Worm (Caenorhabditis elegans): ENCODE measurements around the gene zig-3.

The zig-3 gene

DNA sequence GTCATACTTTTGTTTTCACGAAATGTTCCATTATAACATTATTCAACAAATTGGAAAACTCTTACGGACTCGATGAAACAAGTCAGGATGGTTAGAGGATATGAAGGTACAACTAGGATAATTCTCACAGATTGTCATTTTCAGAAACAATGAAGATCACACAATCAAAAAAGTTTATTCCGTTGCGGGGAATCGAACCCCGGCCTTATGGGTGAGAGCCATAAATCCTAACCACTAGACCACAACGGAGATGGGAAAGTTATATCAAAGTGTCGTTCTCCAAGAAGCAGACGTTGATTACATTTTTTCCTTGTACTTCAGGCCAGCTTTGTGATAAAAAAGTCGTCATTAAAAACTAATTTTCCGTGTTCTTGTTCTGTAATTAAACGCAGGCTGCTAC is 32.4 kb upstream of the zig-3 start (continued):
- TF ChIP-seq nhr-80 (tag; optimal IDR thresholded peaks at IDR 0.05) = no peak
- TF ChIP-seq D2030.7 (GFP tag; IDR thresholded peaks at IDR 0.05) = peak; percentile 36; the same call in 1 of the 2 replicates
- TF ChIP-seq madf-10 (tag; optimal IDR thresholded peaks at IDR 0.05) = peak; percentile 15
- no peak for TF ChIP-seq unc-130 (GFP tag; optimal IDR thresholded peaks at IDR 0.05)
- no peak for TF ChIP-seq zim-3 (tag; optimal IDR thresholded peaks at IDR 0.05)
- peak; percentile 63 for TF ChIP-seq die-1 (tag; optimal IDR thresholded peaks at IDR 0.05)
- TF ChIP-seq ztf-25 (GFP tag; IDR thresholded peaks at IDR 0.05) = 0 out of 2 replicates have a peak, but pooled peaks have one; percentile 58
- TF ChIP-seq let-607 (tag; optimal IDR thresholded peaks at IDR 0.05) = no peak
- peak; percentile 52 for TF ChIP-seq nhr-90 (tag; optimal IDR thresholded peaks at IDR 0.05)
- TF ChIP-seq snpc-1.1 (tag; optimal IDR thresholded peaks at IDR 0.05; ENCODE audit: insufficient read depth) = peak; percentile 12
- peak; percentile 18 to 40 for TF ChIP-seq rec-8 (tag; optimal IDR thresholded peaks at IDR 0.05)
- peak; percentile 61; the same call in 1 of the 2 replicates for TF ChIP-seq nfyb-1 (GFP tag; IDR thresholded peaks at IDR 0.05)
- no peak for TF ChIP-seq atf-7 (tag; optimal IDR thresholded peaks at IDR 0.05)
- no peak for TF ChIP-seq madf-3 (GFP tag; IDR thresholded peaks at IDR 0.05)
- TF ChIP-seq ZK185.1 (tag; optimal IDR thresholded peaks at IDR 0.05; ENCODE audit: poor library complexity, severe bottlenecking) = peak; percentile 74
- TF ChIP-seq Y56A3A.18 (GFP tag; IDR thresholded peaks at IDR 0.05) = peak; percentile 68; the same call in 1 of the 2 replicates
- no peak for TF ChIP-seq snpc-4 (GFP tag; optimal IDR thresholded peaks at IDR 0.05)
- TF ChIP-seq snpc-4 (tag; optimal IDR thresholded peaks at IDR 0.05) = peak in 1 of 4 experiments; percentile 61
- no peak for TF ChIP-seq Y53G8AR.9 (GFP tag; conservative IDR thresholded peaks at IDR 0.05)
- 0 out of 2 replicates have a peak, but pooled peaks have one; percentile 24 for TF ChIP-seq ekl-4 (GFP tag; IDR thresholded peaks at IDR 0.05)
- no peak for TF ChIP-seq hlh-12 (tag; optimal IDR thresholded peaks at IDR 0.05)
- peak; percentile 93 for TF ChIP-seq tbp1 (GFP tag; optimal IDR thresholded peaks at IDR 0.05)
- TF ChIP-seq athp-1 (tag; optimal IDR thresholded peaks at IDR 0.05) = no peak
- no peak for TF ChIP-seq ama-1 (optimal IDR thresholded peaks at IDR 0.05)
- peak in 1 of 2 experiments; percentile 79 for TF ChIP-seq ama-1 (GFP tag; optimal IDR thresholded peaks at IDR 0.05)
- no peak for TF ChIP-seq nhr-179 (tag; optimal IDR thresholded peaks at IDR 0.05)

DNA sequence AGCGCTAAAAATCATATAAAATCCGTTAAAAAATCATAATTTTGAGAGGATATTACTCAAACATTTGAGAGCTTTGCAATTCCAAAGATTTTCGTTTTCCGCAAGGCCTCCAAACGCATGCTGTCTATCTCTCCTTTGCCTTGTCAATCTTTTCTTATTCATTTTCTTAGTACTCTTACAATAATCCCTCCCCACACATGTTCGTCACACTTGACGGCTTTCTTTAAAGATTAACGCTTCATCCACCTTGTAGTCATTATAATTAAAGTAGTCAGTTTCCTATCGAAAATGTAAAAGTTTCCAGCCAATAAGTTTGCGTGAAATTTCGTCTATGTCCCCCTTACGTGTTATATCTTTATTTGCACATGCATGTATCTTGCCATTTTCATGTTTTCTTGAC is 30.4 kb upstream of the zig-3 start:
- TF ChIP-seq lin-35 (GFP tag; optimal IDR thresholded peaks at IDR 0.05) (no peak), bed-1 (GFP tag; IDR thresholded peaks at IDR 0.05) (no peak), ceh-58 (GFP tag; IDR thresholded peaks at IDR 0.05) (no peak), F22D6.2 (tag; optimal IDR thresholded peaks at IDR 0.05) (no peak), ZK185.1 (tag; optimal IDR thresholded peaks at IDR 0.05; ENCODE audit: poor library complexity, severe bottlenecking) (no peak), B0336.3 (GFP tag; IDR thresholded peaks at IDR 0.05) (no peak), snpc-1.1 (tag; optimal IDR thresholded peaks at IDR 0.05; ENCODE audit: insufficient read depth) (no peak)

DNA sequence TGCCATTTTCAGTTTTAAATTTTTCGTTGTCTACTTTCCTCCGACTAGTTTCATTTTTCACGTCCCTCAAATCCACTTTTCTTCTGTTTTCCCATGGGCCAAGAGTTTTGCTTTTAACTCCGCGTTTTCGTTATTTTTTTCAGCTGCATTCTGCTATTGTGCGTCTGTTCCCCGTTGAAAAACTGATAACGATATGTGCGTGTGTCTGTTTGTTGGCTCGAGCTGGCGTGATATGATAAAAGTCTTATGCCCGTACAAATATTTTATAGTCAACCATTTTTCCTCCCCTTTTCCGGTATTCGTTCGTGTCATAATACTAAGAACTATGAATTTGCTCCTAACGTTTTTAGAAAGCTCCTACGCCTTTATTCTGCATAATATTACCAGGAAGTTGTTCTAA is 28.7 kb upstream of the zig-3 start:
- TF ChIP-seq nhr-80 (tag; optimal IDR thresholded peaks at IDR 0.05) (peak; percentile 77), rcor-1 (GFP tag; IDR thresholded peaks at IDR 0.05) (no peak), attf-6 (GFP tag; IDR thresholded peaks at IDR 0.05) (no peak)

DNA sequence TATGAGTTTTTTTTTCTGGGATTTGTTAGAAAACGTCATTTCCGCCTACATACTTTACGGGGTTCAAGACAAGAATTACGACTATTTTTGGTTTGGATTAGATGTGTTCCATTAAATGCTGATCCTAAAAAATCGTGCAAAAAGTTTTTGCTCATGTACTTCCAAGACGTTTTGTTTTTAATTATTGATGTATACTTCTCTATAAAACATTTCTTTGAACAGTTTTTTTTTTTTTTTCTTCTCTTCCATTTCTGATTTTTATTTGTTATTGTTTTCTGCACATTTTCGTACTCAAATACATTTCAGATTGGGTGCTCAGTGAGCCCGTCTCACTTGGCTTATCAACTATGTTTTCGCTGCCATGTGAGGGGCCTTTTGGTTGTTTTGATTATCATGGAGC is 27.6 kb upstream of the zig-3 start, which contains the start of gene C39D10.11:
Gene C39D10.11 (plus strand): TSS at position 301 of the 400 bp plus-strand sequence.
- TF ChIP-seq pbrm-1 (GFP tag; IDR thresholded peaks at IDR 0.05) (no peak), lin-40 (tag; optimal IDR thresholded peaks at IDR 0.05) (no peak)

Measured in whole organism, young adult.